Fruit fly (Drosophila melanogaster) Kc167 (cell line): Measurements from ENCODE around the gene CG13064.

ENCODE experiments used
- Myc ChIP-seq: fragments of >200 bp; optimal IDR thresholded peaks from 2 replicates; lab custom pipeline; 2017; ENCODE audit warnings: missing external identifiers
- Sin3A ChIP-seq: fragments of >200 bp; optimal IDR thresholded peaks from 2 replicates; lab custom pipeline; 2018; ENCODE audit warnings: missing external identifiers
- psq ChIP-seq: fragments of >200 bp; optimal IDR thresholded peaks from 2 replicates; lab custom pipeline; 2017; ENCODE audit warnings: missing external identifiers
- ttk ChIP-seq: sonication (Bioruptor generic); optimal IDR thresholded peaks from 2 replicates; lab custom pipeline; 2017; ENCODE audit warnings: missing external identifiers

DNA sequence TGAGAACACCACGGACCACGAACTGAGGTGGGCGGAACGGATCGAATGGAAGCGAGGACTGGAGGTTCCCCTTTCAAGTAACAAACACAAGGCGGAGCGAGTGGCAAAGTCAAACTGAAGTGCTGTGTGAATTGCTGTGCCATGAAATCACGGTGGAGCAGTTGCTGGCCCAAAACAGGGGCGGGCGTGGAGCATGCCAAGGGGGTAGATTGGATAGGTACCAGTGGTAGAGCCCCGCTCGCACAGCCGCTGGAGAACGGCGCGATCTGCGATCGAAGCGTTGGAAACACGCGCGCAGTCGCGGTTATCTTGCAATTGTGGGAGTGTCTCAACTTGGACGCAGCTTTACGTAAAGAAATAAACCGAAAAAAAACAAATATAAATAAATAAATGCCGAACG is 47.6 kb downstream of the CG13064 start, which contains the start of gene CG13038:
- TF ChIP-seq ttk = no peak
- TF ChIP-seq Myc (lab: Kevin White, UChicago) = no peak
- no peak for TF ChIP-seq psq (lab: Kevin White, UChicago)
- no peak for TF ChIP-seq Sin3A (lab: Kevin White, UChicago)
